Worm (Caenorhabditis elegans): ENCODE results near the gene srbc-22.

srbc-22 gene

DNA sequence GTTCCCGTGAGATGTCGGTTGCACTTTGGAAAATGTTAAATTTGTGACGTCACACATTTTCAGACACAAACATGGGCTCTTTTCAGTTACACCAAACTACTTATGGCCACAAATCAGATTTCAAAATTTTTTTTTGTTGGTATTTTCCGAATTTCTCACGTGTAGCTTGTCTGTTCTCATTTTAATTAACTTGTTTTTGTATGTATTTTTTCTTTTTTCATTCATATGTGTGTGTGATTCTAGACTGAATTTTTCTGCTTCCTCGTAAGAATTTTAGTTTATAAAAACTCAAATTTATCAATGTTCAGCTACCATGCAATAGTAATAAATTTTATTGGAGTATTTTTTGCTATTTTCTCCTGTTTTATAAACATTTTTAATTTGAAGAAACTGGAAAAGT is at the start of gene srbc-22:
srbc-22 (plus strand) TSS at position 301 of the 400 bp plus-strand sequence.
- TF ChIP-seq nhr-25 (tag; optimal IDR thresholded peaks at IDR 0.05; ENCODE audit: borderline replicate concordance, insufficient read depth) (no peak), nhr-42 (GFP tag; IDR thresholded peaks at IDR 0.05) (no peak), hlh-11 (tag; optimal IDR thresholded peaks at IDR 0.05) (no peak), nhr-6 (tag; optimal IDR thresholded peaks at IDR 0.05) (no peak), zfp-2 (tag; optimal IDR thresholded peaks at IDR 0.05) (no peak), vab-7 (GFP tag; IDR thresholded peaks at IDR 0.05) (no peak), ceh-82 (tag; optimal IDR thresholded peaks at IDR 0.05) (no peak), F10B5.3 (tag; optimal IDR thresholded peaks at IDR 0.05) (no peak), ceh-28 (tag; optimal IDR thresholded peaks at IDR 0.05) (no peak), ztf-11 (tag; optimal IDR thresholded peaks at IDR 0.05) (no peak), dmd-9 (GFP tag; IDR thresholded peaks at IDR 0.05) (no peak), ceh-20 (GFP tag; IDR thresholded peaks at IDR 0.05) (no peak), snpc-1.2 (GFP tag; IDR thresholded peaks at IDR 0.05) (no peak), aly-2 (tag; optimal IDR thresholded peaks at IDR 0.05) (no peak), duxl-1 (tag; optimal IDR thresholded peaks at IDR 0.05; ENCODE audit: poor library complexity) (no peak), lin-29 (GFP tag; IDR thresholded peaks at IDR 0.05) (no peak), lin-38 (GFP tag; IDR thresholded peaks at IDR 0.05) (no peak), zip-2 (tag; optimal IDR thresholded peaks at IDR 0.05) (no peak)

- TF ChIP-seq Y75B8A.6 (GFP tag; IDR thresholded peaks at IDR 0.05): no peak
- no peak for TF ChIP-seq dmd-6 (GFP tag; IDR thresholded peaks at IDR 0.05)
- no peak for TF ChIP-seq hlh-11 (tag; optimal IDR thresholded peaks at IDR 0.05)
- TF ChIP-seq lin-1 (GFP tag; IDR thresholded peaks at IDR 0.05): no peak
- no peak for TF ChIP-seq ztf-11 (tag; optimal IDR thresholded peaks at IDR 0.05)
- no peak for TF ChIP-seq gei-8 (GFP tag; optimal IDR thresholded peaks at IDR 0.05)
- no peak for TF ChIP-seq aly-2 (tag; optimal IDR thresholded peaks at IDR 0.05)
- TF ChIP-seq egl-27 (tag; optimal IDR thresholded peaks at IDR 0.05): no peak
- TF ChIP-seq dpl-1 (GFP tag; optimal IDR thresholded peaks at IDR 0.05): peak; percentile 32
- TF ChIP-seq pha-4 (GFP tag; IDR thresholded peaks at IDR 0.05): no peak
- TF ChIP-seq pha-4 (tag; optimal IDR thresholded peaks at IDR 0.05): peak; percentile 44
- peak; percentile 66 for TF ChIP-seq aha-1 (tag)
- TF ChIP-seq ZK546.5 (tag; optimal IDR thresholded peaks at IDR 0.05): no peak
- TF ChIP-seq T26A8.4 (GFP tag; IDR thresholded peaks at IDR 0.05): no peak
- no peak for TF ChIP-seq cey-2 (tag; optimal IDR thresholded peaks at IDR 0.05; ENCODE audit: borderline replicate concordance, insufficient read depth)
- no peak for TF ChIP-seq nhr-42 (GFP tag; IDR thresholded peaks at IDR 0.05)
- TF ChIP-seq zip-11 (GFP tag; IDR thresholded peaks at IDR 0.05): no peak
- TF ChIP-seq duxl-1 (tag; optimal IDR thresholded peaks at IDR 0.05; ENCODE audit: poor library complexity): no peak
- TF ChIP-seq zfp-2 (tag; optimal IDR thresholded peaks at IDR 0.05): no peak
- TF ChIP-seq nhr-237 (tag; optimal IDR thresholded peaks at IDR 0.05): no peak
- no peak for TF ChIP-seq ama-1 (optimal IDR thresholded peaks at IDR 0.05)
- peak; percentile 26 for TF ChIP-seq lin-13 (GFP tag; optimal IDR thresholded peaks at IDR 0.05)
- TF ChIP-seq nhr-11 (tag; optimal IDR thresholded peaks at IDR 0.05): peak; percentile 15
- TF ChIP-seq ceh-32 (tag; optimal IDR thresholded peaks at IDR 0.05; ENCODE audit: poor library complexity): no peak
- TF ChIP-seq pqm-1 (tag; optimal IDR thresholded peaks at IDR 0.05): peak; percentile 4
- no peak for TF ChIP-seq lsy-2 (tag; optimal IDR thresholded peaks at IDR 0.05)
- TF ChIP-seq ZK337.2 (GFP tag; IDR thresholded peaks at IDR 0.05): no peak
- TF ChIP-seq daf-19 (GFP tag; conservative IDR thresholded peaks at IDR 0.05): no peak
- no peak for TF ChIP-seq ceh-44 (GFP tag; IDR thresholded peaks at IDR 0.05)
- TF ChIP-seq ceh-28 (tag; optimal IDR thresholded peaks at IDR 0.05): no peak
- TF ChIP-seq nhr-77 (tag; optimal IDR thresholded peaks at IDR 0.05): peak; percentile 10
- TF ChIP-seq fos-1 (tag; optimal IDR thresholded peaks at IDR 0.05): no peak
- no peak for TF ChIP-seq dve-1 (tag; optimal IDR thresholded peaks at IDR 0.05; ENCODE audit: insufficient read depth)
- no peak for TF ChIP-seq R02D3.7 (tag; optimal IDR thresholded peaks at IDR 0.05)
- TF ChIP-seq sdz-12 (GFP tag; optimal IDR thresholded peaks at IDR 0.05): no peak
- no peak for TF ChIP-seq daf-16 (GFP tag; optimal IDR thresholded peaks at IDR 0.05)
- TF ChIP-seq daf-16 (tag; optimal IDR thresholded peaks at IDR 0.05): no peak
- no peak for TF ChIP-seq daf-12 (tag; optimal IDR thresholded peaks at IDR 0.05)
- TF ChIP-seq spr-1 (tag; optimal IDR thresholded peaks at IDR 0.05): no peak
- TF ChIP-seq attf-4 (tag; optimal IDR thresholded peaks at IDR 0.05): no peak
These were observed 47.6 kb upstream of the srbc-22 start, which contains the start of gene ckb-4 for ce11 chrV:2109295-2109694. Gene ckb-4 (minus strand): TSS chrV:2109434.

Measured in whole organism, L4 larva.